Worm (Caenorhabditis elegans) whole organism, early embryonic: ENCODE results near the gene pqn-53.

Experiments
- B0310.2 ChIP-seq: sonication (generic microtip); optimal IDR thresholded peaks from 2 replicates; lab custom pipeline; 2016; ENCODE audit warnings: mild to moderate bottlenecking, missing genetic modification characterization, missing compliant biosample characterization
- flt-1 ChIP-seq: fragments of 200-800 bp; sonication (Bioruptor generic); IDR thresholded peaks from 2 replicates; pipeline ENCODE4 v1.3.6; 2022; ENCODE audit warnings: missing genetic modification characterization, missing compliant biosample characterization
- pes-1 ChIP-seq: fragments of 200-800 bp; sonication (Bioruptor generic); IDR thresholded peaks from 2 replicates; pipeline ENCODE4 v1.3.6; 2022; ENCODE audit warnings: missing genetic modification reagents, missing genetic modification characterization, missing compliant biosample characterization
- scrt-1 ChIP-seq: fragments of 200-800 bp; sonication (Bioruptor generic); IDR thresholded peaks from 2 replicates; pipeline ENCODE4 v1.3.6; 2022; ENCODE audit warnings: missing genetic modification characterization, missing compliant biosample characterization

DNA sequence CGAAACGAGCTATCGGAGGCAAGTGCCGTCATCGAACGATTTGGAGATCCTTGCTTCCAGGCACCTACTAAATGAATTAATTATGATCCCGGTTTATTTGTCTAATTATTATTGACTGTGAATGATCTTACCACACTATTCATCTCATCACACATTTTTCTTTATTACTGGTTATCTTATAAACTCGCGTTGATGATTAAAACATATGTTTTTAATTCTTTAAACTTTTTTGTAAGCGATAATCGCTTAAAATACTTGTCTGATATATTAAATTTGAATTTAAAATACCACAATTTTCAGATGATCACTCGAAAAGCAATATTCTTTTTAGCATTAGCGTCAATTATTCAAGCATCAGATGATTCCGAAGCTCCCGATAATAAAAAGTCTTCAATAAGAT is 20.1 kb downstream of the pqn-53 start, which contains the start of gene F10C2.5:
- TF ChIP-seq scrt-1 (no peak), pes-1 (GFP tag; lab: Robert Waterston, UW) (no peak), flt-1 (no peak), B0310.2 (no peak)
